Fruit fly (Drosophila melanogaster): ENCODE data around the gene bcn92.

Gene bcn92

DNA sequence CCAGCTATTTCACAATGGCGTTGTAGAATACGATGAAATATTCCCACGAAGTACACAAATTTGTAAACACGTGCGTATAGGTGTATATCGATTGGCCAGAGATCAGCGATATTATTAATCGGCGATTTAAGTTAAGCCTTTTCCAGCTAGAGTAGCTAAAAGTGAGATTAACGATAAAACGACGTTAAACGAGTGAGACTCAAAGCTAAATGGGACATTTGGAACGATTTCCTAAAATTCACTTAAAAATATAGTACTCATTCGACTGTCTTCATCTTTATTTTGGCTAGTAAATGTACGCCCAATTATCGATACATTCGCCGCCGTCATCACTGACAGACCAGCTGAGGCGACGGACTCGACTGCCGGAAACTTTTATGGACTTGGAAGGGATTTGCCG lies 35.1 kb upstream of the bcn92 start, which contains the start of the genes Nmd3 and CG17776 (continued):
- TF ChIP-seq p53 (GFP tag; optimal IDR thresholded peaks at IDR 0.05) (no peak), Sry-β (GFP tag; optimal IDR thresholded peaks at IDR 0.05) (peak; percentile 95), CG15514 (GFP tag; optimal IDR thresholded peaks at IDR 0.05) (peak; percentile 64), TFAM (GFP tag; optimal IDR thresholded peaks at IDR 0.05) (no peak), tna (GFP tag; IDR thresholded peaks at IDR 0.05; ENCODE audit: partially characterized antibody) (peak; percentile 70), inv (GFP tag; IDR thresholded peaks at IDR 0.05; ENCODE audit: partially characterized antibody) (peak; percentile 51), shn (GFP tag; optimal IDR thresholded peaks at IDR 0.05) (peak; percentile 26), grau (tag; optimal IDR thresholded peaks at IDR 0.05) (peak; percentile 17), Dek (tag; optimal IDR thresholded peaks at IDR 0.05) (no peak), dpn (GFP tag; optimal IDR thresholded peaks at IDR 0.05) (peak in 1 of 2 experiments; percentile 5), z (GFP tag; IDR thresholded peaks at IDR 0.05) (no peak), CG6791 (GFP tag; IDR thresholded peaks at IDR 0.05; ENCODE audit: partially characterized antibody) (peak; percentile 60; the same call in 2 of the 3 replicates), Spps (tag; optimal IDR thresholded peaks at IDR 0.05) (no peak), CG7786 (GFP tag; optimal IDR thresholded peaks at IDR 0.05) (peak; percentile 17), bbx (GFP tag; IDR thresholded peaks at IDR 0.05; ENCODE audit: partially characterized antibody) (peak; percentile 37; the same call in 1 of the 2 replicates), tgo (GFP tag; IDR thresholded peaks at IDR 0.05) (no peak), chinmo (GFP tag; IDR thresholded peaks at IDR 0.05; ENCODE audit: partially characterized antibody) (0 out of 4 replicates have a peak, but pooled peaks have one; percentile 17), cwo (GFP tag; optimal IDR thresholded peaks at IDR 0.05) (peak; percentile 79), hbn (GFP tag; IDR thresholded peaks at IDR 0.05; ENCODE audit: partially characterized antibody) (peak; percentile 63), trem (tag; optimal IDR thresholded peaks at IDR 0.05) (peak; percentile 43), CG15479 (GFP tag; optimal IDR thresholded peaks at IDR 0.05) (no peak), gsb-n (tag; optimal IDR thresholded peaks at IDR 0.05) (no peak), CG18011 (GFP tag; optimal IDR thresholded peaks at IDR 0.05) (no peak), CG13894 (tag; optimal IDR thresholded peaks at IDR 0.05) (no peak), YL-1 (GFP tag; optimal IDR thresholded peaks at IDR 0.05) (peak; percentile 46), CG31365 (tag; optimal IDR thresholded peaks at IDR 0.05) (no peak), gt (GFP tag; IDR thresholded peaks at IDR 0.05) (no peak), hb (GFP tag; IDR thresholded peaks at IDR 0.05; ENCODE audit: partially characterized antibody) (peak; percentile 80), HHEX (GFP tag; optimal IDR thresholded peaks at IDR 0.05) (no peak), knrl (GFP tag; IDR thresholded peaks at IDR 0.05; ENCODE audit: partially characterized antibody) (peak; percentile 58; the same call in 2 of the 3 replicates), CG2120 (GFP tag; optimal IDR thresholded peaks at IDR 0.05) (peak; percentile 35), psq (GFP tag; optimal IDR thresholded peaks at IDR 0.05) (no peak), Six4 (GFP tag; optimal IDR thresholded peaks at IDR 0.05) (no peak), Oli (tag; optimal IDR thresholded peaks at IDR 0.05) (no peak), unc-4 (GFP tag; IDR thresholded peaks at IDR 0.05; ENCODE audit: partially characterized antibody) (peak; percentile 69), BEAF-32 (GFP tag; optimal IDR thresholded peaks at IDR 0.05) (peak; percentile 68), her (GFP tag; optimal IDR thresholded peaks at IDR 0.05) (no peak), CG1529 (GFP tag; optimal IDR thresholded peaks at IDR 0.05) (no peak), nmo (GFP tag; optimal IDR thresholded peaks at IDR 0.05) (peak; percentile 39), Dip2 (GFP tag; IDR thresholded peaks at IDR 0.05) (no peak), gfzf (GFP tag; optimal IDR thresholded peaks at IDR 0.05) (peak; percentile 6), crp (GFP tag; optimal IDR thresholded peaks at IDR 0.05) (peak; percentile 20 to 85), HmgZ (tag; optimal IDR thresholded peaks at IDR 0.05) (peak; percentile 60), mld (GFP tag; IDR thresholded peaks at IDR 0.05; ENCODE audit: partially characterized antibody) (peak; percentile 58; the same call in 1 of the 3 replicates), Tbp (GFP tag; optimal IDR thresholded peaks at IDR 0.05) (peak; percentile 30), Meics (GFP tag; optimal IDR thresholded peaks at IDR 0.05) (no peak), CG14965 (GFP tag; optimal IDR thresholded peaks at IDR 0.05; ENCODE audit: borderline replicate concordance) (no peak), exex (tag; optimal IDR thresholded peaks at IDR 0.05) (peak; percentile 13), sens (GFP tag) (peak; percentile 50)

All from whole organism, embryonic.